Fruit fly (Drosophila melanogaster) whole organism, embryonic: ENCODE data around the gene CG32102.

Experiments
- Atf-2 ChIP-seq: fragments of 200-800 bp; sonication (Bioruptor generic); optimal IDR thresholded peaks from 2 replicates; lab custom pipeline; 2016; ENCODE audit warnings: missing biosample characterization, missing genetic modification characterization
- CG10147 ChIP-seq: fragments of 200-800 bp; sonication (Bioruptor generic); optimal IDR thresholded peaks from 2 replicates; lab custom pipeline; 2019; ENCODE audit warnings: missing biosample characterization, mild to moderate bottlenecking, missing genetic modification characterization, moderate library complexity
- CG10267 ChIP-seq: fragments of 200-800 bp; sonication (Bioruptor generic); optimal IDR thresholded peaks from 2 replicates; lab custom pipeline; 2018; ENCODE audit warnings: missing biosample characterization, mild to moderate bottlenecking, missing genetic modification characterization, moderate library complexity
- CG10543 ChIP-seq: fragments of 200-800 bp; sonication (Bioruptor generic); optimal IDR thresholded peaks from 3 replicates; lab custom pipeline; 2017; ENCODE audit warnings: missing biosample characterization, mild to moderate bottlenecking, missing genetic modification characterization, moderate library complexity
- CG11723 ChIP-seq: fragments of 200-800 bp; sonication (Bioruptor generic); optimal IDR thresholded peaks from 2 replicates; lab custom pipeline; 2017; ENCODE audit warnings: missing biosample characterization, mild to moderate bottlenecking, missing genetic modification characterization
- CG12219 ChIP-seq: fragments of 200-800 bp; sonication (Bioruptor generic); optimal IDR thresholded peaks from 3 replicates; lab custom pipeline; 2018; ENCODE audit warnings: missing biosample characterization, mild to moderate bottlenecking, missing genetic modification characterization
- CG15269 ChIP-seq: fragments of 200-800 bp; sonication (Bioruptor generic); optimal IDR thresholded peaks from 2 replicates; lab custom pipeline; 2018; ENCODE audit warnings: missing biosample characterization, mild to moderate bottlenecking, missing genetic modification characterization, moderate library complexity
- CG17186 ChIP-seq: fragments of 200-800 bp; sonication (Bioruptor generic); optimal IDR thresholded peaks from 3 replicates; lab custom pipeline; 2017; ENCODE audit warnings: missing biosample characterization, missing genetic modification reagents, missing genetic modification characterization
- CG17359 ChIP-seq: fragments of 200-800 bp; sonication (Bioruptor generic); optimal IDR thresholded peaks from 3 replicates; lab custom pipeline; 2018; ENCODE audit warnings: missing biosample characterization, mild to moderate bottlenecking, missing genetic modification characterization, moderate library complexity
- CG18599 ChIP-seq: fragments of 200-800 bp; sonication (Bioruptor generic); optimal IDR thresholded peaks from 3 replicates; lab custom pipeline; 2017; ENCODE audit warnings: missing biosample characterization, missing genetic modification characterization, mild to moderate bottlenecking, moderate library complexity, missing genetic modification reagents
- CG2202 ChIP-seq: fragments of 200-800 bp; sonication (Bioruptor generic); optimal IDR thresholded peaks from 2 replicates; lab custom pipeline; 2018; ENCODE audit warnings: missing biosample characterization, mild to moderate bottlenecking, missing genetic modification characterization
- CG8388 ChIP-seq: fragments of 200-800 bp; sonication (Bioruptor generic); optimal IDR thresholded peaks from 2 replicates; lab custom pipeline; 2019; ENCODE audit warnings: missing biosample characterization, mild to moderate bottlenecking, missing genetic modification characterization, moderate library complexity
- CG8765 ChIP-seq: fragments of 200-800 bp; sonication (Bioruptor generic); IDR thresholded peaks from 2 replicates; pipeline ENCODE4 v1.3.6; 2022; ENCODE audit warnings: missing biosample characterization, missing genetic modification characterization
- CG9609 ChIP-seq: fragments of 200-800 bp; sonication (Bioruptor generic); optimal IDR thresholded peaks from 3 replicates; lab custom pipeline; 2016; ENCODE audit warnings: missing biosample characterization, missing genetic modification characterization
- D ChIP-seq, 2 experiments: fragments of 200-800 bp in 1 of 2; fragments of >200 bp in 1 of 2; sonication (Bioruptor generic) in 1 of 2; optimal IDR thresholded peaks; 2 replicates in 1 of 2; 3 replicates in 1 of 2; lab custom pipeline; 2017; ENCODE audit warnings: mild to moderate bottlenecking in 1 of 2, missing biosample characterization in 1 of 2, missing genetic modification characterization in 1 of 2, missing genetic modification reagents in 1 of 2
- D19A ChIP-seq: fragments of 200-800 bp; optimal IDR thresholded peaks from 3 replicates; lab custom pipeline; 2019; ENCODE audit warnings: missing biosample characterization, mild to moderate bottlenecking, missing genetic modification characterization, moderate library complexity
- HLH3B ChIP-seq: fragments of 200-800 bp; sonication (Bioruptor generic); IDR thresholded peaks from 2 replicates; pipeline ENCODE4 v1.3.6; 2022; ENCODE audit warnings: missing biosample characterization, missing genetic modification characterization
- Lhr ChIP-seq: fragments of 200-800 bp; sonication (Bioruptor generic); optimal IDR thresholded peaks from 3 replicates; lab custom pipeline; 2017; ENCODE audit warnings: mild to moderate bottlenecking, missing biosample characterization, missing genetic modification reagents, missing genetic modification characterization
- Med ChIP-seq: fragments of 200-800 bp; sonication (Bioruptor generic); peaks from one replicate; lab custom pipeline; 2016; ENCODE audit warnings: missing biosample characterization, missing genetic modification characterization, mild to moderate bottlenecking, inconsistent platforms, moderate library complexity
- Meics ChIP-seq: fragments of 200-800 bp; sonication (Bioruptor generic); optimal IDR thresholded peaks from 2 replicates; lab custom pipeline; 2017; ENCODE audit warnings: missing biosample characterization, mild to moderate bottlenecking, missing genetic modification characterization
- NfI ChIP-seq: fragments of 200-800 bp; sonication (Bioruptor generic); optimal IDR thresholded peaks from 3 replicates; lab custom pipeline; 2018; ENCODE audit warnings: missing biosample characterization, mild to moderate bottlenecking, missing genetic modification characterization, moderate library complexity
- Opbp ChIP-seq: fragments of 200-800 bp; sonication (Bioruptor generic); IDR thresholded peaks from 3 replicates; pipeline ENCODE4 v1.3.6; 2022; ENCODE audit warnings: missing biosample characterization, missing genetic modification characterization; ENCODE audit not compliant: partially characterized antibody
- Optix ChIP-seq: fragments of 200-800 bp; sonication (Bioruptor generic); IDR thresholded peaks from 3 replicates; pipeline ENCODE4 v1.3.6; 2022; ENCODE audit warnings: missing biosample characterization, missing genetic modification characterization
- Pdp1 ChIP-seq, 2 experiments: fragments of 200-800 bp; sonication (Bioruptor generic); optimal IDR thresholded peaks; 3 replicates each; lab custom pipeline; 2016; ENCODE audit warnings: missing biosample characterization in 2 of 2, missing genetic modification characterization in 2 of 2, mild to moderate bottlenecking in 1 of 2, moderate library complexity in 1 of 2
- Sox100B ChIP-seq: fragments of 200-800 bp; sonication (Bioruptor generic); optimal IDR thresholded peaks from 3 replicates; lab custom pipeline; 2018; ENCODE audit warnings: missing biosample characterization, mild to moderate bottlenecking, missing genetic modification characterization
- Sox102F ChIP-seq: fragments of 200-800 bp; sonication (Bioruptor generic); optimal IDR thresholded peaks from 2 replicates; lab custom pipeline; 2018; ENCODE audit warnings: missing biosample characterization, mild to moderate bottlenecking, missing genetic modification characterization, moderate library complexity
- Taf1 ChIP-seq: fragments of 200-800 bp; sonication (Bioruptor generic); IDR thresholded peaks from 2 replicates; pipeline ENCODE4 v1.3.6; 2022; ENCODE audit warnings: missing biosample characterization, missing genetic modification characterization
- Usf ChIP-seq: fragments of 200-800 bp; sonication (Bioruptor generic); optimal IDR thresholded peaks from 2 replicates; lab custom pipeline; 2017; ENCODE audit warnings: missing genotype, missing biosample characterization, missing genetic modification characterization
- Xbp1 ChIP-seq: fragments of 200-800 bp; sonication (Bioruptor generic); optimal IDR thresholded peaks from 3 replicates; lab custom pipeline; 2016; ENCODE audit warnings: missing biosample characterization, mild to moderate bottlenecking, missing genetic modification characterization
- aop ChIP-seq: fragments of 200-800 bp; sonication (Bioruptor generic); IDR thresholded peaks from 2 replicates; pipeline ENCODE4 v1.3.6; 2022; ENCODE audit warnings: missing biosample characterization, missing genetic modification characterization
- az2 ChIP-seq: fragments of 200-800 bp; sonication (Bioruptor generic); optimal IDR thresholded peaks from 3 replicates; lab custom pipeline; 2016; ENCODE audit warnings: missing biosample characterization, missing genetic modification characterization
- bcd ChIP-seq: fragments of 200-800 bp; sonication (Bioruptor generic); optimal IDR thresholded peaks from 2 replicates; lab custom pipeline; 2017; ENCODE audit warnings: missing biosample characterization, mild to moderate bottlenecking, missing genetic modification characterization
- br ChIP-seq: fragments of >200 bp; optimal IDR thresholded peaks from 2 replicates; lab custom pipeline; 2017
- corto ChIP-seq: fragments of 200-800 bp; sonication (Bioruptor generic); optimal IDR thresholded peaks from 2 replicates; lab custom pipeline; 2016; ENCODE audit warnings: missing biosample characterization, mild to moderate bottlenecking, missing genetic modification characterization, moderate library complexity
- dmrt99B ChIP-seq: fragments of 200-800 bp; sonication (Bioruptor generic); optimal IDR thresholded peaks from 2 replicates; lab custom pipeline; 2018; ENCODE audit warnings: missing biosample characterization, mild to moderate bottlenecking, missing genetic modification characterization, moderate library complexity
- dysf ChIP-seq: fragments of 200-800 bp; sonication (Bioruptor generic); IDR thresholded peaks from 3 replicates; pipeline ENCODE4 v1.3.6; 2022; ENCODE audit warnings: missing biosample characterization, missing genetic modification characterization
- fd96Cb ChIP-seq: fragments of 200-800 bp; sonication (Bioruptor generic); optimal IDR thresholded peaks from 2 replicates; lab custom pipeline; 2018; ENCODE audit warnings: missing biosample characterization, mild to moderate bottlenecking, missing genetic modification characterization, moderate library complexity
- fu2 ChIP-seq: fragments of 200-800 bp; sonication (Bioruptor generic); optimal IDR thresholded peaks from 2 replicates; lab custom pipeline; 2016; ENCODE audit warnings: missing biosample characterization, missing genetic modification characterization
- gem ChIP-seq: fragments of 200-800 bp; sonication (Bioruptor generic); optimal IDR thresholded peaks from 2 replicates; lab custom pipeline; 2019; ENCODE audit warnings: missing biosample characterization, mild to moderate bottlenecking, missing genetic modification characterization, moderate library complexity
- kah ChIP-seq: fragments of 200-800 bp; sonication (Bioruptor generic); optimal IDR thresholded peaks from 2 replicates; lab custom pipeline; 2018; ENCODE audit warnings: missing biosample characterization, mild to moderate bottlenecking, missing genetic modification characterization
- lbe ChIP-seq: fragments of 200-800 bp; sonication (Bioruptor generic); optimal IDR thresholded peaks from 2 replicates; lab custom pipeline; 2016; ENCODE audit warnings: missing biosample characterization, mild to moderate bottlenecking, missing genetic modification characterization
- lilli ChIP-seq: fragments of 200-800 bp; sonication (Bioruptor generic); optimal IDR thresholded peaks from 3 replicates; lab custom pipeline; 2016; ENCODE audit warnings: missing biosample characterization, missing genetic modification characterization
- nau ChIP-seq: fragments of 200-800 bp; sonication (Bioruptor generic); optimal IDR thresholded peaks from 3 replicates; lab custom pipeline; 2017; ENCODE audit warnings: missing biosample characterization, mild to moderate bottlenecking, missing genetic modification characterization, missing genetic modification reagents
- nerfin-2 ChIP-seq: fragments of 200-800 bp; sonication (Bioruptor generic); IDR thresholded peaks from 2 replicates; pipeline ENCODE4 v1.3.6; 2022; ENCODE audit warnings: missing biosample characterization, missing genetic modification characterization; ENCODE audit not compliant: partially characterized antibody
- slbo ChIP-seq: fragments of 200-800 bp; sonication (Bioruptor generic); IDR thresholded peaks from 2 replicates; pipeline ENCODE4 v1.3.6; 2022; ENCODE audit warnings: missing biosample characterization, missing genetic modification characterization
- tap ChIP-seq: fragments of 200-800 bp; optimal IDR thresholded peaks from 3 replicates; lab custom pipeline; 2019; ENCODE audit warnings: missing biosample characterization, mild to moderate bottlenecking, missing genetic modification characterization, moderate library complexity
- tgo ChIP-seq: fragments of 200-800 bp; sonication (Bioruptor generic); IDR thresholded peaks from 3 replicates; pipeline ENCODE4 v1.3.6; 2022; ENCODE audit warnings: missing biosample characterization, missing genetic modification characterization
- tio ChIP-seq: fragments of 200-800 bp; sonication (Bioruptor generic); optimal IDR thresholded peaks from 2 replicates; lab custom pipeline; 2017; ENCODE audit warnings: missing biosample characterization, missing genetic modification characterization, inconsistent platforms
- unc-4 ChIP-seq: fragments of 200-800 bp; sonication (Bioruptor generic); IDR thresholded peaks from 2 replicates; pipeline ENCODE4 v1.3.6; 2022; ENCODE audit warnings: missing biosample characterization, missing genetic modification characterization; ENCODE audit not compliant: partially characterized antibody

The CG32102 gene

DNA sequence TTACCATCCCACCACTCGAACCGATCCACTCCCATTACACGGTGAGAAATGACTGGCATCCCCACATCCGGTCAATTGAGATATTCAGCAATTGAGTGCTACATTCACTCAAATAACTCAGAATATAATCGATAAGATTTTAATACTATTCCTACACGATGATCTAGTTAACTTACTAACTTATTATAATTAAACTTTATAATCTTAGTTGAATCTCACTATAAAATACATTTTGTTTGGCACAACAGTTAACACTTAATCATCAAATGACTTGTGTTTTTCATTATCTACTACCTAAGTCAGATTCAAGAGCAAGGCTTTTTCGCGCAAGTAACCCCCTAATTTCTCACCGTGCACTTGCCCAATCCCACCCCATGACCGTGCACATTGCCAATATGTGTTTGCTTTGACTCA lies 25.7 kb upstream of the CG32102 start (continued):
- TF ChIP-seq tio (peak; percentile 26), CG11723 (GFP tag; lab: Kevin White, UChicago) (peak; percentile 38), tgo (GFP tag; lab: Robert Waterston, UW) (peak; percentile 21; the same call in 1 of the 3 replicates), fu2 (GFP tag; lab: Kevin White, UChicago) (no peak), Med (GFP tag; lab: Kevin White, UChicago) (peak; percentile 56), CG10267 (tag; lab: Kevin White, UChicago) (peak; percentile 36), Sox100B (GFP tag; lab: Kevin White, UChicago) (peak; percentile 51), lilli (peak; percentile 53), unc-4 (GFP tag; lab: Robert Waterston, UW) (no peak), fd96Cb (tag; lab: Kevin White, UChicago) (peak; percentile 36), CG8765 (GFP tag; lab: Robert Waterston, UW) (no peak), CG18599 (peak; percentile 45), dysf (GFP tag; lab: Robert Waterston, UW) (peak; percentile 49; the same call in 1 of the 3 replicates), aop (GFP tag; lab: Robert Waterston, UW) (no peak), lbe (peak; percentile 71), az2 (GFP tag; lab: Kevin White, UChicago) (peak; percentile 35), CG12219 (GFP tag; lab: Kevin White, UChicago) (peak; percentile 47), nau (GFP tag; lab: Kevin White, UChicago) (peak; percentile 31), nerfin-2 (GFP tag; lab: Robert Waterston, UW) (no peak), CG10543 (GFP tag; lab: Kevin White, UChicago) (peak; percentile 7), Sox102F (GFP tag; lab: Kevin White, UChicago) (peak; percentile 47), Xbp1 (GFP tag; lab: Kevin White, UChicago) (peak; percentile 36), Usf (GFP tag; lab: Kevin White, UChicago) (peak; percentile 34), CG2202 (tag; lab: Kevin White, UChicago) (no peak), CG15269 (peak; percentile 49), D19A (tag; lab: Kevin White, UChicago) (peak; percentile 43), CG17359 (tag; lab: Kevin White, UChicago) (peak; percentile 42), Opbp (GFP tag; lab: Robert Waterston, UW) (no peak), br (no peak), D (optimal IDR thresholded peaks at IDR 0.05; lab: Kevin White, UChicago) (no peak), D (GFP tag; optimal IDR thresholded peaks at IDR 0.05; lab: Kevin White, UChicago) (peak; percentile 40), Pdp1 (GFP tag; optimal IDR thresholded peaks at IDR 0.05; lab: Kevin White, UChicago) (peak in 1 of 2 experiments; percentile 9), kah (GFP tag; lab: Kevin White, UChicago) (no peak), gem (tag; lab: Kevin White, UChicago) (peak; percentile 66), Lhr (no peak), tap (tag; lab: Kevin White, UChicago) (peak; percentile 46), CG10147 (GFP tag; lab: Kevin White, UChicago) (peak; percentile 13), CG8388 (peak; percentile 48), corto (peak; percentile 60), slbo (GFP tag; lab: Robert Waterston, UW) (0 out of 2 replicates have a peak, but pooled peaks have one; percentile 19), Meics (peak; percentile 53), HLH3B (GFP tag; lab: Robert Waterston, UW) (no peak), Optix (GFP tag; lab: Robert Waterston, UW) (no peak), Taf1 (no peak), NfI (GFP tag; lab: Kevin White, UChicago) (peak; percentile 31), Atf-2 (GFP tag; lab: Kevin White, UChicago) (peak; percentile 1), CG9609 (GFP tag; lab: Kevin White, UChicago) (no peak), CG17186 (GFP tag; lab: Kevin White, UChicago) (no peak), dmrt99B (tag; lab: Kevin White, UChicago) (peak; percentile 55), bcd (GFP tag; lab: Kevin White, UChicago) (peak; percentile 15)
